Worm (Caenorhabditis elegans): Measurements from ENCODE around the gene sel-12.

sel-12 gene

DNA sequence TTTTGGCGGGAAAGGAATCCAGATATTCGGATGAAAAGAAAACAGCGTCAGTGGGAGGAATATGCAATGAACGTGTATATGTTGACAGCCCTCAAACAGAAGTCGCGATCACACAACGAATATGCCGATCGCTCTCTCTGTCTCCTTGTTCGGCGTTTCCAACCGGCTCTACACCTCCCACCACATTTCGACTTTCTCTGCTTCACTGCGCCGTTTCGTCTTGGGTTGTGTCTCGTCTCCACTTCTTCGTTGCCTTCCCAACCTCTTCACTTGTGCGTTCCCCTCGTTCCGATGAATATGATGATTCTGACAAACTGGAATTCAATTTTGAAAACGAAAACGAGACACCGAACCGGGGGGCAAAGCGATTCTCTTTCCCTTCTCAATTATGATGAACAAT is 17.7 kb upstream of the sel-12 start, which contains the start of gene mab-7:
TSS of gene mab-7 (minus strand) at position 101 of the 400 bp plus-strand sequence.
- TF ChIP-seq sptf-1 (tag; optimal IDR thresholded peaks at IDR 0.05), result no peak
- no peak for TF ChIP-seq skn-1 (tag; optimal IDR thresholded peaks at IDR 0.05)
- no peak for TF ChIP-seq unc-86 (tag; optimal IDR thresholded peaks at IDR 0.05)
- TF ChIP-seq nhr-76 (tag; optimal IDR thresholded peaks at IDR 0.05), result no peak
- no peak for TF ChIP-seq efl-3 (GFP tag; optimal IDR thresholded peaks at IDR 0.05)
- TF ChIP-seq egl-13 (tag; optimal IDR thresholded peaks at IDR 0.05), result no peak
- no peak for TF ChIP-seq pqm-1 (tag; optimal IDR thresholded peaks at IDR 0.05)
- no peak for TF ChIP-seq dsc-1 (tag; optimal IDR thresholded peaks at IDR 0.05)
- TF ChIP-seq nhr-20 (tag; optimal IDR thresholded peaks at IDR 0.05), result no peak
- TF ChIP-seq C04F5.9 (tag; optimal IDR thresholded peaks at IDR 0.05), result no peak
- no peak for TF ChIP-seq hpl-2 (GFP tag; optimal IDR thresholded peaks at IDR 0.05)
- no peak for TF ChIP-seq Y116A8C.19 (tag; optimal IDR thresholded peaks at IDR 0.05; ENCODE audit: borderline replicate concordance)
- TF ChIP-seq unc-30 (tag; optimal IDR thresholded peaks at IDR 0.05), result no peak
- no peak for TF ChIP-seq ceh-90 (tag; optimal IDR thresholded peaks at IDR 0.05)
- no peak for TF ChIP-seq ceh-63 (GFP tag; optimal IDR thresholded peaks at IDR 0.05)
- TF ChIP-seq lin-14 (GFP tag; optimal IDR thresholded peaks at IDR 0.05), result no peak
- no peak for TF ChIP-seq ceh-88 (GFP tag; IDR thresholded peaks at IDR 0.05)
- TF ChIP-seq elt-3 (tag; optimal IDR thresholded peaks at IDR 0.05), result no peak
- no peak for TF ChIP-seq nhr-85 (tag)

DNA sequence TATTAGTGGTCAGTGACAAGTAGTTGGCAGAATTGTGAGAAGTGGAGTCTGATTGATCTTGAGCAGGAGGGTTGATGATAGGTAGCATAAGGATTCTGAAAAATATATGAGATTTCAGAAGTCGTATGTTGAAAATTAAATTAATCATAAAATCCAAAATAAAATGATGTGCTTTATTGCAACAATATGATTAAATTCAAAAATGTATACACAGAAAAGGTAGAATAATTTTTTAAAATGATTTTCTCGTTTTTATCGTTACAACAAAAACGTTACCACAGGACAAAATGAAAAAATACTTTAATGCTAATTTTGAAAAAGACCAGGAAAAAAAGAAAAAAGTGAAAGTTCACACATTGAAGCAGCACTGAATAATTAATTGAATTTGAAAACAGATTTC is 13.2 kb upstream of the sel-12 start, which contains the start of gene ZC13.10:
TSS of gene ZC13.10 (minus strand) at position 101 of the 400 bp plus-strand sequence.
- TF ChIP-seq pag-3 (tag; optimal IDR thresholded peaks at IDR 0.05; ENCODE audit: borderline replicate concordance, insufficient read depth), result no peak
- no peak for TF ChIP-seq Y116A8C.19 (tag; optimal IDR thresholded peaks at IDR 0.05; ENCODE audit: borderline replicate concordance)
- TF ChIP-seq egl-27 (tag; optimal IDR thresholded peaks at IDR 0.05), result no peak
- no peak for TF ChIP-seq ceh-90 (tag; optimal IDR thresholded peaks at IDR 0.05)
- no peak for TF ChIP-seq ztf-4 (tag; optimal IDR thresholded peaks at IDR 0.05)

DNA sequence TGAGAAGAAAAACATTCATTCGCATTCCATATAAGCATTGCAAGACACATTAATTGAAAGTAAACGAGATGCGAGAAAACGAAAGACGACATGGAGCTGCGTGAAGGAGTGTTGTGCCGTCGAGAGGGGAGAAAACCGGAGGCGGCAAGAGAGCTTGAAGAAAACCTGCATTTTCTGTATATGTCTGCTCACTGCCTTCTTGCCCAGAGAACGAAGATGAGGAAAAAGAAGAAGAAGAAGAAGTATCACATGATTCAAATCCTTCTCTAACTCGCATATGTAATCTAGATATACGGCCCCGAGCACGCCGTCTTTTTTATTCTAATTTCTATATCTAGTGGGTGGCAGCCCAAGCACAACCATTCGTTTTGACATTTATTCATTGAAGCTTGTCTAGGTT is 5.3 kb upstream of the sel-12 start:
- TF ChIP-seq jun-1 (tag; optimal IDR thresholded peaks at IDR 0.05), result no peak
- TF ChIP-seq unc-98 (GFP tag; IDR thresholded peaks at IDR 0.05), result no peak
- no peak for TF ChIP-seq lin-13 (GFP tag; optimal IDR thresholded peaks at IDR 0.05)
- TF ChIP-seq aha-1 (tag; optimal IDR thresholded peaks at IDR 0.05), result no peak
- TF ChIP-seq ztf-4 (tag; optimal IDR thresholded peaks at IDR 0.05), result no peak
- peak; percentile 49 for TF ChIP-seq ceh-63 (GFP tag; optimal IDR thresholded peaks at IDR 0.05)
- no peak for TF ChIP-seq hlh-17 (GFP tag; optimal IDR thresholded peaks at IDR 0.05; ENCODE audit: borderline replicate concordance)
- TF ChIP-seq C16A3.4 (tag; optimal IDR thresholded peaks at IDR 0.05), result no peak
- peak; percentile 78 for TF ChIP-seq fkh-8 (tag; optimal IDR thresholded peaks at IDR 0.05)
- no peak for TF ChIP-seq blmp-1 (tag; optimal IDR thresholded peaks at IDR 0.05)
- peak in 1 of 2 experiments; percentile 2 for TF ChIP-seq lin-35 (GFP tag; optimal IDR thresholded peaks at IDR 0.05)
- no peak for TF ChIP-seq nhr-20 (tag; optimal IDR thresholded peaks at IDR 0.05)
- TF ChIP-seq pax-3 (tag; optimal IDR thresholded peaks at IDR 0.05), result peak; percentile 27
- TF ChIP-seq nhr-85 (tag), result no peak
- TF ChIP-seq grh-1 (GFP tag; IDR thresholded peaks at IDR 0.05), result no peak
- peak; percentile 45 for TF ChIP-seq swsn-7 (tag; optimal IDR thresholded peaks at IDR 0.05)
- TF ChIP-seq ama-1 (optimal IDR thresholded peaks at IDR 0.05), result no peak
- TF ChIP-seq lin-39 (tag; optimal IDR thresholded peaks at IDR 0.05), result no peak
- no peak for TF ChIP-seq ceh-8 (GFP tag; optimal IDR thresholded peaks at IDR 0.05)
- no peak for TF ChIP-seq C04F5.9 (tag; optimal IDR thresholded peaks at IDR 0.05)
- TF ChIP-seq sup-37 (GFP tag; optimal IDR thresholded peaks at IDR 0.05), result no peak
- TF ChIP-seq nhr-237 (tag; optimal IDR thresholded peaks at IDR 0.05), result no peak
- no peak for TF ChIP-seq tbx-2 (tag; optimal IDR thresholded peaks at IDR 0.05)
- TF ChIP-seq dsc-1 (tag; optimal IDR thresholded peaks at IDR 0.05), result peak; percentile 43
- TF ChIP-seq mep-1 (tag; optimal IDR thresholded peaks at IDR 0.05), result no peak
- no peak for TF ChIP-seq sox-4 (tag; optimal IDR thresholded peaks at IDR 0.05)
- TF ChIP-seq lir-3 (tag; optimal IDR thresholded peaks at IDR 0.05; ENCODE audit: poor library complexity), result no peak
- no peak for TF ChIP-seq nhr-77 (tag; optimal IDR thresholded peaks at IDR 0.05)
- TF ChIP-seq efl-1 (optimal IDR thresholded peaks at IDR 0.05), result no peak
- TF ChIP-seq efl-1 (GFP tag; optimal IDR thresholded peaks at IDR 0.05 in 1 of 2), result peak in 1 of 2 experiments; percentile 43
- no peak for TF ChIP-seq ets-5 (GFP tag; IDR thresholded peaks at IDR 0.05)
- no peak for TF ChIP-seq mdl-1 (tag; optimal IDR thresholded peaks at IDR 0.05)
- no peak for TF ChIP-seq dpl-1 (GFP tag; optimal IDR thresholded peaks at IDR 0.05)
- no peak for TF ChIP-seq ztf-11 (tag; optimal IDR thresholded peaks at IDR 0.05)
- no peak for TF ChIP-seq pqm-1 (tag; optimal IDR thresholded peaks at IDR 0.05)
